Fruit fly (Drosophila melanogaster): Measurements from ENCODE around the gene Wnt5.

The Wnt5 gene

DNA sequence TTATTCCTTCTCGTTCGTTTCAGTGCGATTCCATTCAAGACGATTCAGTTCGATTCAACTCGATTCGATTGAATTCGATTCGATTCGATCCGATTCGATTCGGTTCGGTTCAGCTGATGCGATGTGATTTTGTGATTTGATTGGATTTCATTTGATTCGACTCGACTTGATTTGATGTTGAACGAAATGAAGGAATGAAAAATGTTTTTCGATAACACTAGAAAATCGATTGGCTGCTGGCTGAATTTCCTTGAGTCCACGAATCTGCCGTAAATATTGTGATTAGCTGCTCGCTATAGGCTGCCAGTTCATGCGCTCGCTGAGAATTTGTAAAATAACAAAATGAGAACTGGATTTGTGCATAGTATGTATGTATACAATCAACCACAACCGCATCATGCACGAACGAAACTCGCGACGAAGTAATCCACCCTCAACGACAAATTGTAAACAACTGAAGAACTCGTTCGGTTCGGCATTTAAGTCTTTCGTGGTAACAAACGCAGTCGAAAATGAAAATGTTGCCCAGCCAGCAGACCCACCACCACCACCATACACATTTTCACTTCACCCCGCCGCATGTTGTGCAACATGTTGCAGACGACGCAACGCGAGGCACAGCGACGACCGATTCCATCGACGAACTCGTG, at the start of gene Wnt5 (continued):
- TF ChIP-seq CG6254 (GFP tag; optimal IDR thresholded peaks at IDR 0.05) (no peak), schlank (tag; optimal IDR thresholded peaks at IDR 0.05) (no peak), Doc3 (GFP tag; IDR thresholded peaks at IDR 0.05; ENCODE audit: partially characterized antibody) (no peak), ken (GFP tag; IDR thresholded peaks at IDR 0.05) (no peak), CG15696 (tag; optimal IDR thresholded peaks at IDR 0.05) (no peak), CG13775 (GFP tag; optimal IDR thresholded peaks at IDR 0.05) (no peak), CG31388 (GFP tag; optimal IDR thresholded peaks at IDR 0.05) (no peak), peb (GFP tag; IDR thresholded peaks at IDR 0.05) (no peak), CG2199 (GFP tag; IDR thresholded peaks at IDR 0.05) (peak; percentile 92), abd-A (tag; optimal IDR thresholded peaks at IDR 0.05) (no peak), ftz-f1 (GFP tag; optimal IDR thresholded peaks at IDR 0.05) (no peak), CG13894 (tag; optimal IDR thresholded peaks at IDR 0.05) (no peak), knrl (GFP tag; IDR thresholded peaks at IDR 0.05; ENCODE audit: partially characterized antibody) (no peak), CG10654 (GFP tag; optimal IDR thresholded peaks at IDR 0.05) (no peak), Rfx (GFP tag; IDR thresholded peaks at IDR 0.05) (no peak), D19B (GFP tag; optimal IDR thresholded peaks at IDR 0.05) (no peak), br (optimal IDR thresholded peaks at IDR 0.05) (no peak), en (GFP tag; optimal IDR thresholded peaks at IDR 0.05) (no peak), CG15479 (GFP tag; optimal IDR thresholded peaks at IDR 0.05) (no peak), Meics (GFP tag; optimal IDR thresholded peaks at IDR 0.05) (no peak), Fer3 (tag; optimal IDR thresholded peaks at IDR 0.05) (no peak), MTF-1 (GFP tag; optimal IDR thresholded peaks at IDR 0.05; ENCODE audit: borderline replicate concordance) (no peak), chm (GFP tag; IDR thresholded peaks at IDR 0.05) (no peak; the same call in none of the 2 replicates), fu2 (GFP tag; optimal IDR thresholded peaks at IDR 0.05) (no peak), H2.0 (GFP tag; IDR thresholded peaks at IDR 0.05) (no peak), E2f2 (GFP tag; IDR thresholded peaks at IDR 0.05) (0 out of 2 replicates have a peak, but pooled peaks have one; percentile 14), bbx (GFP tag; IDR thresholded peaks at IDR 0.05; ENCODE audit: partially characterized antibody) (peak; percentile 57), CG18262 (tag; optimal IDR thresholded peaks at IDR 0.05) (peak; percentile 12), wek (GFP tag; optimal IDR thresholded peaks at IDR 0.05) (peak; percentile 32), CG34422 (GFP tag; IDR thresholded peaks at IDR 0.05) (peak; percentile 26; the same call in 1 of the 3 replicates), Vsx1 (GFP tag; optimal IDR thresholded peaks at IDR 0.05) (no peak), zen (tag; optimal IDR thresholded peaks at IDR 0.05) (no peak), cas (GFP tag; IDR thresholded peaks at IDR 0.05) (no peak), onecut (GFP tag; IDR thresholded peaks at IDR 0.05) (peak; percentile 46; the same call in 1 of the 2 replicates), CG6765 (GFP tag; optimal IDR thresholded peaks at IDR 0.05) (no peak), luna (GFP tag; optimal IDR thresholded peaks at IDR 0.05) (no peak), vnd (GFP tag; IDR thresholded peaks at IDR 0.05; ENCODE audit: partially characterized antibody) (no peak), Abd-B (GFP tag; optimal IDR thresholded peaks at IDR 0.05) (no peak), aop (GFP tag; IDR thresholded peaks at IDR 0.05) (no peak), CG18011 (GFP tag; optimal IDR thresholded peaks at IDR 0.05) (no peak), dmrt99B (tag; optimal IDR thresholded peaks at IDR 0.05) (no peak), CG10959 (GFP tag; IDR thresholded peaks at IDR 0.05) (no peak), slbo (GFP tag; IDR thresholded peaks at IDR 0.05) (no peak), ham (GFP tag; IDR thresholded peaks at IDR 0.05) (no peak), so (GFP tag; IDR thresholded peaks at IDR 0.05) (no peak), CG3726 (GFP tag; IDR thresholded peaks at IDR 0.05) (no peak), chif (GFP tag; optimal IDR thresholded peaks at IDR 0.05) (no peak), CG13624 (GFP tag; optimal IDR thresholded peaks at IDR 0.05) (no peak), Ets65A (GFP tag) (no peak), CG7745 (tag; optimal IDR thresholded peaks at IDR 0.05) (no peak)

All from whole organism, embryonic.